Fruit fly (Drosophila melanogaster) whole organism, prepupa: Measurements from ENCODE around the gene Uck.

Source experiments
- CG11294 ChIP-seq: fragments of 200-800 bp; sonication (Bioruptor generic); IDR thresholded peaks from 2 replicates; pipeline ENCODE4 v1.3.6; 2022; ENCODE audit warnings: missing biosample characterization, missing genetic modification characterization
- CG11762 ChIP-seq: fragments of 200-800 bp; sonication (Bioruptor generic); optimal IDR thresholded peaks from 3 replicates; lab custom pipeline; 2016; ENCODE audit warnings: missing biosample characterization, missing genetic modification characterization; ENCODE audit not compliant: insufficient read depth
- CG11902 ChIP-seq: fragments of 200-800 bp; sonication (Bioruptor generic); optimal IDR thresholded peaks from 3 replicates; lab custom pipeline; 2016; ENCODE audit warnings: missing biosample characterization, missing genetic modification characterization
- CG1621 ChIP-seq: fragments of 200-800 bp; sonication (Bioruptor generic); optimal IDR thresholded peaks from 3 replicates; lab custom pipeline; 2018; ENCODE audit warnings: missing biosample characterization, mild to moderate bottlenecking, missing genetic modification characterization
- CG16779 ChIP-seq: fragments of 200-800 bp; sonication (Bioruptor generic); optimal IDR thresholded peaks from 3 replicates; lab custom pipeline; 2017; ENCODE audit warnings: missing biosample characterization, mild to moderate bottlenecking, missing genetic modification characterization
- CG3032 ChIP-seq: fragments of 200-800 bp; optimal IDR thresholded peaks from 2 replicates; lab custom pipeline; 2019; ENCODE audit warnings: missing biosample characterization, mild to moderate bottlenecking, missing genetic modification characterization, moderate library complexity
- CG31627 ChIP-seq: fragments of 200-800 bp; sonication (Bioruptor generic); optimal IDR thresholded peaks from 3 replicates; lab custom pipeline; 2016; ENCODE audit warnings: missing biosample characterization, missing genetic modification characterization
- CG32006 ChIP-seq: fragments of 200-800 bp; sonication (Bioruptor generic); optimal IDR thresholded peaks from 3 replicates; lab custom pipeline; 2017; ENCODE audit warnings: missing biosample characterization, mild to moderate bottlenecking, missing genetic modification characterization
- CG34406 ChIP-seq: fragments of 200-800 bp; sonication (Bioruptor generic); optimal IDR thresholded peaks from 3 replicates; lab custom pipeline; 2016; ENCODE audit warnings: missing biosample characterization, missing genetic modification characterization
- CG4318 ChIP-seq: fragments of 200-800 bp; sonication (Bioruptor generic); optimal IDR thresholded peaks from 3 replicates; lab custom pipeline; 2017; ENCODE audit warnings: missing biosample characterization, mild to moderate bottlenecking, missing genetic modification characterization
- CG6276 ChIP-seq: fragments of 200-800 bp; sonication (Bioruptor generic); optimal IDR thresholded peaks from 2 replicates; lab custom pipeline; 2017; ENCODE audit warnings: missing biosample characterization, mild to moderate bottlenecking, missing genetic modification characterization
- CG6792 ChIP-seq: fragments of 200-800 bp; sonication (Bioruptor generic); optimal IDR thresholded peaks from 3 replicates; lab custom pipeline; 2016; ENCODE audit warnings: missing biosample characterization, missing genetic modification characterization
- CG6808 ChIP-seq: fragments of 200-800 bp; sonication (Bioruptor generic); optimal IDR thresholded peaks from 3 replicates; lab custom pipeline; 2017; ENCODE audit warnings: missing biosample characterization, missing genetic modification characterization, mild to moderate bottlenecking, moderate library complexity, missing genetic modification reagents
- CG7368 ChIP-seq: fragments of 200-800 bp; sonication (Bioruptor generic); optimal IDR thresholded peaks from 3 replicates; lab custom pipeline; 2016; ENCODE audit warnings: missing biosample characterization, missing genetic modification characterization
- CG8119 ChIP-seq: fragments of 200-800 bp; sonication (Bioruptor generic); IDR thresholded peaks from 3 replicates; pipeline ENCODE4 v1.3.6; 2022; ENCODE audit warnings: missing biosample characterization, missing genetic modification characterization
- CG8319 ChIP-seq: fragments of 200-800 bp; sonication (Bioruptor generic); optimal IDR thresholded peaks from 3 replicates; lab custom pipeline; 2016; ENCODE audit warnings: missing biosample characterization, missing genetic modification characterization
- Eip78C ChIP-seq: fragments of 200-800 bp; sonication (Bioruptor generic); peaks from one replicate; lab custom pipeline; 2016; ENCODE audit warnings: missing biosample characterization, missing genetic modification characterization
- Ets96B ChIP-seq: fragments of 200-800 bp; optimal IDR thresholded peaks from 2 replicates; lab custom pipeline; 2019; ENCODE audit warnings: missing biosample characterization, mild to moderate bottlenecking, missing genetic modification characterization, moderate library complexity
- Gug ChIP-seq: fragments of 200-800 bp; sonication (Bioruptor generic); IDR thresholded peaks from 2 replicates; pipeline ENCODE4 v1.3.6; 2022; ENCODE audit warnings: missing biosample characterization, missing genetic modification characterization
- Hr38 ChIP-seq: sonication (Bioruptor generic); optimal IDR thresholded peaks from 2 replicates; lab custom pipeline; 2016; ENCODE audit warnings: missing biosample characterization, missing genetic modification characterization
- Hr4 ChIP-seq: fragments of 200-800 bp; sonication (Bioruptor generic); optimal IDR thresholded peaks from 3 replicates; lab custom pipeline; 2016; ENCODE audit warnings: missing biosample characterization, missing genetic modification characterization
- Lpt ChIP-seq: fragments of 200-800 bp; sonication (Bioruptor generic); optimal IDR thresholded peaks from 3 replicates; lab custom pipeline; 2016; ENCODE audit warnings: missing biosample characterization, missing genetic modification characterization
- Met ChIP-seq: fragments of 200-800 bp; sonication (Bioruptor generic); optimal IDR thresholded peaks from 3 replicates; lab custom pipeline; 2016; ENCODE audit warnings: missing biosample characterization, missing genetic modification characterization
- OdsH ChIP-seq: fragments of 200-800 bp; sonication (Bioruptor generic); optimal IDR thresholded peaks from 3 replicates; lab custom pipeline; 2016; ENCODE audit warnings: missing biosample characterization, missing genetic modification characterization
- Sox102F ChIP-seq: fragments of 200-800 bp; sonication (Bioruptor generic); optimal IDR thresholded peaks from 2 replicates; lab custom pipeline; 2016; ENCODE audit warnings: missing biosample characterization, mild to moderate bottlenecking, missing genetic modification characterization
- Sox14 ChIP-seq: fragments of 200-800 bp; sonication (Bioruptor generic); optimal IDR thresholded peaks from 3 replicates; lab custom pipeline; 2016; ENCODE audit warnings: missing biosample characterization, missing genetic modification characterization
- Sox15 ChIP-seq: fragments of 200-800 bp; sonication (Bioruptor generic); optimal IDR thresholded peaks from 3 replicates; lab custom pipeline; 2016; ENCODE audit warnings: missing biosample characterization, missing genetic modification characterization
- acj6 ChIP-seq: fragments of 200-800 bp; sonication (Bioruptor generic); optimal IDR thresholded peaks from 3 replicates; lab custom pipeline; 2016; ENCODE audit warnings: missing biosample characterization, missing genetic modification characterization
- cyc ChIP-seq: fragments of 200-800 bp; sonication (Bioruptor generic); optimal IDR thresholded peaks from 3 replicates; lab custom pipeline; 2016; ENCODE audit warnings: missing biosample characterization, missing genetic modification characterization
- dac ChIP-seq: fragments of 200-800 bp; sonication (Bioruptor generic); optimal IDR thresholded peaks from 2 replicates; lab custom pipeline; 2017; ENCODE audit warnings: missing biosample characterization, mild to moderate bottlenecking, missing genetic modification characterization
- dsx ChIP-seq: fragments of 200-800 bp; optimal IDR thresholded peaks from 3 replicates; lab custom pipeline; 2019; ENCODE audit warnings: missing biosample characterization, mild to moderate bottlenecking, missing genetic modification characterization, moderate library complexity; ENCODE audit not compliant: poor library complexity, severe bottlenecking
- eg ChIP-seq: fragments of 200-800 bp; sonication (Bioruptor generic); IDR thresholded peaks from 3 replicates; pipeline ENCODE4 v1.3.6; 2022; ENCODE audit warnings: missing biosample characterization, missing genetic modification characterization
- esn ChIP-seq: fragments of 200-800 bp; sonication (Bioruptor generic); optimal IDR thresholded peaks from 2 replicates; lab custom pipeline; 2016; ENCODE audit warnings: missing biosample characterization, mild to moderate bottlenecking, missing genetic modification characterization, moderate library complexity
- fd85E ChIP-seq: fragments of 200-800 bp; sonication (Bioruptor generic); optimal IDR thresholded peaks from 3 replicates; lab custom pipeline; 2016; ENCODE audit warnings: missing biosample characterization, missing genetic modification characterization
- lz ChIP-seq: fragments of 200-800 bp; sonication (Bioruptor generic); optimal IDR thresholded peaks from 3 replicates; lab custom pipeline; 2016; ENCODE audit warnings: missing biosample characterization, missing genetic modification characterization
- net ChIP-seq: fragments of 200-800 bp; sonication (Bioruptor generic); optimal IDR thresholded peaks from 3 replicates; lab custom pipeline; 2016; ENCODE audit warnings: missing biosample characterization, missing genetic modification characterization
- salr ChIP-seq, 2 experiments: fragments of 200-800 bp; sonication (Bioruptor generic); optimal IDR thresholded peaks; 3 replicates each; lab custom pipeline; 2016 to 2018; ENCODE audit warnings: missing biosample characterization in 2 of 2, missing genetic modification characterization in 2 of 2, mild to moderate bottlenecking in 1 of 2
- spab ChIP-seq: fragments of 200-800 bp; sonication (Bioruptor generic); optimal IDR thresholded peaks from 2 replicates; lab custom pipeline; 2017; ENCODE audit warnings: missing biosample characterization, mild to moderate bottlenecking, missing genetic modification characterization, missing genetic modification reagents
- ss ChIP-seq, 2 experiments: fragments of 200-800 bp; sonication (Bioruptor generic); optimal IDR thresholded peaks; 2 replicates in 1 of 2; 3 replicates in 1 of 2; lab custom pipeline; 2017 to 2018; ENCODE audit warnings: mild to moderate bottlenecking in 2 of 2, missing biosample characterization in 2 of 2, missing genetic modification characterization in 2 of 2, moderate library complexity in 1 of 2
- svp ChIP-seq: fragments of 200-800 bp; sonication (Bioruptor generic); peaks from one replicate; lab custom pipeline; 2016; ENCODE audit warnings: missing biosample characterization, missing genetic modification characterization
- topi ChIP-seq: fragments of 200-800 bp; sonication (Bioruptor generic); optimal IDR thresholded peaks from 3 replicates; lab custom pipeline; 2016; ENCODE audit warnings: missing biosample characterization, missing genetic modification characterization
- vri ChIP-seq: fragments of 200-800 bp; sonication (Bioruptor generic); optimal IDR thresholded peaks from 3 replicates; lab custom pipeline; 2016; ENCODE audit warnings: missing biosample characterization, mild to moderate bottlenecking, missing genetic modification characterization

The Uck gene

dm6 chr3R:24289768-24290349, at the start of gene Uck, which contains the start of gene CG34290 (continued):
- TF ChIP-seq CG34406 (GFP tag; lab: Kevin White, UChicago) (peak; percentile 35), CG11294 (GFP tag; lab: Robert Waterston, UW) (no peak), CG16779 (no peak), Sox15 (no peak), Lpt (GFP tag; lab: Kevin White, UChicago) (no peak), Gug (GFP tag; lab: Robert Waterston, UW) (no peak), CG3032 (tag; lab: Kevin White, UChicago) (peak; percentile 39), ss (GFP tag; optimal IDR thresholded peaks at IDR 0.05; lab: Kevin White, UChicago) (peak in 1 of 2 experiments; percentile 73)
- TF ChIP-seq, all 60 proteins: peak for 40

- TF ChIP-seq CG16779 (no peak), lz (GFP tag; lab: Kevin White, UChicago) (peak; percentile 46), CG32006 (GFP tag; lab: Kevin White, UChicago) (no peak), CG11902 (peak; percentile 18), CG11294 (GFP tag; lab: Robert Waterston, UW) (peak; percentile 26; the same call in 1 of the 2 replicates), Hr38 (GFP tag; lab: Kevin White, UChicago) (no peak), CG8319 (peak; percentile 99), CG31627 (peak; percentile 73), esn (GFP tag; lab: Kevin White, UChicago) (peak; percentile 52), CG8119 (GFP tag; lab: Robert Waterston, UW) (no peak), OdsH (GFP tag; lab: Kevin White, UChicago) (no peak)
Observed at dm6 chr3R:24252494-24252893, 37.5 kb upstream of the Uck start, which contains the start of gene beta-PheRS. Gene beta-PheRS, minus strand, starts transcription at chr3R:24252679.

- TF ChIP-seq net (GFP tag; lab: Kevin White, UChicago) = no peak
- no peak for TF ChIP-seq Eip78C (GFP tag; lab: Kevin White, UChicago)
- no peak for TF ChIP-seq svp (GFP tag; lab: Kevin White, UChicago)
- TF ChIP-seq CG32006 (GFP tag; lab: Kevin White, UChicago) = no peak
- no peak for TF ChIP-seq topi
Observed at dm6 chr3R:24258333-24258732, 31.6 kb upstream of the Uck start.

- TF ChIP-seq Met (GFP tag; lab: Kevin White, UChicago) = peak; percentile 94
- peak; percentile 97 for TF ChIP-seq CG3032 (tag; lab: Kevin White, UChicago)
- peak; percentile 88 for TF ChIP-seq vri (GFP tag; lab: Kevin White, UChicago)
- TF ChIP-seq CG4318 (GFP tag; lab: Kevin White, UChicago) = no peak
- TF ChIP-seq eg (GFP tag; lab: Robert Waterston, UW) = peak; percentile 92
- peak; percentile 95 for TF ChIP-seq net (GFP tag; lab: Kevin White, UChicago)
- peak; percentile 97 for TF ChIP-seq Ets96B (tag; lab: Kevin White, UChicago)
- TF ChIP-seq ss (GFP tag; optimal IDR thresholded peaks at IDR 0.05; lab: Kevin White, UChicago) = peak; percentile 93 to 96
- no peak for TF ChIP-seq Hr38 (GFP tag; lab: Kevin White, UChicago)
- peak; percentile 96 for TF ChIP-seq acj6
- TF ChIP-seq OdsH (GFP tag; lab: Kevin White, UChicago) = peak; percentile 94
- TF ChIP-seq dac (GFP tag; lab: Kevin White, UChicago) = peak; percentile 69
- TF ChIP-seq CG11902 = peak; percentile 94
- TF ChIP-seq CG32006 (GFP tag; lab: Kevin White, UChicago) = peak; percentile 88
- peak; percentile 98 for TF ChIP-seq Eip78C (GFP tag; lab: Kevin White, UChicago)
- peak; percentile 85 to 97 for TF ChIP-seq salr (GFP tag; optimal IDR thresholded peaks at IDR 0.05; lab: Kevin White, UChicago)
- peak; percentile 97 for TF ChIP-seq CG1621 (tag; lab: Kevin White, UChicago)
- peak; percentile 96 for TF ChIP-seq CG6792 (GFP tag; lab: Kevin White, UChicago)
- TF ChIP-seq CG8319 = peak; percentile 93
- peak; percentile 82 for TF ChIP-seq fd85E
- TF ChIP-seq CG7368 (GFP tag; lab: Kevin White, UChicago) = peak; percentile 96
- peak; percentile 90 for TF ChIP-seq Hr4 (GFP tag; lab: Kevin White, UChicago)
- peak; percentile 93 for TF ChIP-seq Sox102F
- TF ChIP-seq dsx (GFP tag; lab: Kevin White, UChicago) = peak; percentile 95
- no peak for TF ChIP-seq CG6276
- peak; percentile 96 for TF ChIP-seq CG6808
- TF ChIP-seq spab (GFP tag; lab: Kevin White, UChicago) = peak; percentile 95
- TF ChIP-seq topi = peak; percentile 94
- TF ChIP-seq Sox14 = peak; percentile 96
- peak; percentile 89 for TF ChIP-seq CG11762 (GFP tag; lab: Kevin White, UChicago)
- TF ChIP-seq cyc = peak; percentile 93
Observed at dm6 chr3R:24259278-24260040, 30.5 kb upstream of the Uck start.
